Worm (Caenorhabditis elegans): ENCODE data around the gene kcnl-4.
A peak's percentile ranks its signal among the peaks of the same experiment; 100 is the strongest.

Gene kcnl-4

ce11 chrV:14530813-14531212 lies at the start of gene kcnl-4:
Gene kcnl-4, plus strand, starts transcription at chrV:14531113.
- TF ChIP-seq pqm-1 (tag; optimal IDR thresholded peaks at IDR 0.05) (no peak), elt-1 (tag; optimal IDR thresholded peaks at IDR 0.05) (no peak), egl-27 (tag; optimal IDR thresholded peaks at IDR 0.05) (no peak), fkh-2 (tag; optimal IDR thresholded peaks at IDR 0.05) (no peak), unc-39 (tag; optimal IDR thresholded peaks at IDR 0.05) (no peak), eor-1 (tag; optimal IDR thresholded peaks at IDR 0.05) (no peak), lin-39 (tag; optimal IDR thresholded peaks at IDR 0.05) (no peak), nhr-77 (tag; optimal IDR thresholded peaks at IDR 0.05) (no peak), nhr-67 (tag; optimal IDR thresholded peaks at IDR 0.05) (no peak), nfya-1 (tag; optimal IDR thresholded peaks at IDR 0.05; ENCODE audit: insufficient read depth) (no peak), jun-1 (tag; optimal IDR thresholded peaks at IDR 0.05) (no peak), ztf-4 (tag; optimal IDR thresholded peaks at IDR 0.05) (no peak), ceh-28 (tag; optimal IDR thresholded peaks at IDR 0.05) (no peak), skn-1 (tag; optimal IDR thresholded peaks at IDR 0.05) (no peak), ceh-9 (tag; optimal IDR thresholded peaks at IDR 0.05) (no peak), tbx-2 (tag; optimal IDR thresholded peaks at IDR 0.05) (no peak), nhr-25 (tag; optimal IDR thresholded peaks at IDR 0.05) (no peak)

- TF ChIP-seq lin-15B (tag; optimal IDR thresholded peaks at IDR 0.05), result no peak
- peak; percentile 8 for TF ChIP-seq elt-2 (tag; optimal IDR thresholded peaks at IDR 0.05)
- TF ChIP-seq nhr-76 (tag; optimal IDR thresholded peaks at IDR 0.05), result no peak
- TF ChIP-seq ama-1 (optimal IDR thresholded peaks at IDR 0.05), result no peak
These were observed 49.5 kb upstream of the kcnl-4 start, which contains the start of gene R02D5.7 for ce11 chrV:14481401-14481800. Gene R02D5.7, minus strand, starts transcription at chrV:14481501.

- TF ChIP-seq skn-1 (tag; optimal IDR thresholded peaks at IDR 0.05), result no peak
- no peak for TF ChIP-seq nhr-67 (tag; optimal IDR thresholded peaks at IDR 0.05)
- no peak for TF ChIP-seq unc-39 (tag; optimal IDR thresholded peaks at IDR 0.05)
- no peak for TF ChIP-seq ceh-82 (tag; optimal IDR thresholded peaks at IDR 0.05)
- no peak for TF ChIP-seq ztf-4 (tag; optimal IDR thresholded peaks at IDR 0.05)
- TF ChIP-seq pha-4 (tag; optimal IDR thresholded peaks at IDR 0.05), result no peak
- no peak for TF ChIP-seq aly-2 (tag; optimal IDR thresholded peaks at IDR 0.05)
- no peak for TF ChIP-seq nhr-23 (tag; optimal IDR thresholded peaks at IDR 0.05)
- TF ChIP-seq nhr-11 (tag; optimal IDR thresholded peaks at IDR 0.05), result no peak
- no peak for TF ChIP-seq nhr-43 (tag; optimal IDR thresholded peaks at IDR 0.05; ENCODE audit: poor library complexity, severe bottlenecking)
- no peak for TF ChIP-seq mdl-1 (tag; optimal IDR thresholded peaks at IDR 0.05)
- TF ChIP-seq fkh-2 (tag; optimal IDR thresholded peaks at IDR 0.05), result no peak
These were observed 48.9 kb upstream of the kcnl-4 start, which contains the start of gene R02D5.10 for ce11 chrV:14481987-14482386. Gene R02D5.10, plus strand, starts transcription at chrV:14482287.

DNA sequence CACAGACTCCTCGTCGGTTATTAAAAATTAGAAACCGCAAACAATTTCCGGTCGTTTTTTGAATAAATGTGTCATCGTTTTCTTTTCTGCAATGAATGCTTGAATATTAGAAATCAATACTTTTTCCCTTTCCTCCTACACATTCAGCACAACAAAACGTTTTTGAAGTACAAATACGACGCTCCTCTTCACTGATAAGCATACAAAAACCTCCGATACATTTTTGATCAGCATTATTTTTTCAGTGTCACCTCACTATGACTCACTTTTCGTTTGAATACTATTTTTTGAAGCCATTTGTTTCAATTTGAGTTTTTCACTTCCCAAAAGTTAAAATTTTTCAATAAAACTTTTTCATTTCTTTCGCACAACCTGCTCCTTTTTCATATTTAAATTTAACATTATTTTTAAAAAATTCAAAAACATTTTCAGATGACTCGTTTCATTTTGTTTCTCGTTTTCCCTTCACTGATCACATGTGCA lies 48.1 kb upstream of the kcnl-4 start, which contains the start of gene R02D5.3:
Gene R02D5.3 (plus strand): TSS at position 433 of the 483 bp plus-strand sequence.
- no peak for TF ChIP-seq nhr-25 (tag; optimal IDR thresholded peaks at IDR 0.05)
- peak; percentile 36 for TF ChIP-seq pha-4 (tag; optimal IDR thresholded peaks at IDR 0.05)
- TF ChIP-seq snpc-4 (tag; optimal IDR thresholded peaks at IDR 0.05), result no peak
- peak; percentile 64 for TF ChIP-seq pqm-1 (tag; optimal IDR thresholded peaks at IDR 0.05)
- no peak for TF ChIP-seq lsy-12 (tag; optimal IDR thresholded peaks at IDR 0.05)
- TF ChIP-seq elt-2 (tag; optimal IDR thresholded peaks at IDR 0.05), result peak; percentile 64

- TF ChIP-seq daf-12 (tag; optimal IDR thresholded peaks at IDR 0.05) (no peak), egl-27 (tag; optimal IDR thresholded peaks at IDR 0.05) (no peak), nhr-25 (tag; optimal IDR thresholded peaks at IDR 0.05) (no peak), lin-39 (tag; optimal IDR thresholded peaks at IDR 0.05) (no peak), skn-1 (tag; optimal IDR thresholded peaks at IDR 0.05) (no peak), unc-62 (GFP tag; optimal IDR thresholded peaks at IDR 0.05) (no peak), elt-3 (tag; optimal IDR thresholded peaks at IDR 0.05) (no peak), ceh-28 (tag; optimal IDR thresholded peaks at IDR 0.05) (no peak), ama-1 (optimal IDR thresholded peaks at IDR 0.05) (no peak), elt-2 (tag; optimal IDR thresholded peaks at IDR 0.05) (no peak)
These were observed 46.3 kb upstream of the kcnl-4 start, which contains the start of gene R02D5.4 for ce11 chrV:14484582-14484981. Gene R02D5.4, minus strand, starts transcription at chrV:14484682.

Data from whole organism, L3 larva.